Worm (Caenorhabditis elegans) whole organism, L1 larva: ENCODE measurements around the gene Y53C12A.8.

Experiments
- ceh-90 ChIP-seq: sonication (generic microtip); optimal IDR thresholded peaks from 2 replicates; lab custom pipeline; 2016; ENCODE audit warnings: missing genetic modification characterization, missing compliant biosample characterization
- fkh-10 ChIP-seq: sonication (generic microtip); optimal IDR thresholded peaks from 2 replicates; lab custom pipeline; 2017; ENCODE audit warnings: missing biosample characterization, missing genetic modification reagents, missing genetic modification characterization
- isw-1 ChIP-seq: fragments of 200-800 bp; sonication (Bioruptor generic); IDR thresholded peaks from 2 replicates; pipeline ENCODE4 v1.3.6; 2022; ENCODE audit warnings: missing genetic modification characterization, missing compliant biosample characterization
- nhr-11 ChIP-seq: fragments of 150-350 bp; optimal IDR thresholded peaks from 2 replicates; lab custom pipeline; 2014; ENCODE audit warnings: missing biosample characterization, missing genetic modification characterization
- nhr-20 ChIP-seq: sonication (generic microtip); optimal IDR thresholded peaks from 2 replicates; lab custom pipeline; 2016; ENCODE audit warnings: mild to moderate bottlenecking, missing genetic modification characterization, missing compliant biosample characterization
- nhr-76 ChIP-seq: sonication (generic microtip); optimal IDR thresholded peaks from 2 replicates; lab custom pipeline; 2017; ENCODE audit warnings: missing biosample characterization, missing genetic modification characterization
- nhr-77 ChIP-seq: fragments of 150-350 bp; optimal IDR thresholded peaks from 2 replicates; lab custom pipeline; 2014; ENCODE audit warnings: missing biosample characterization, missing genetic modification characterization
- skn-1 ChIP-seq: fragments of 150-350 bp; optimal IDR thresholded peaks from 2 replicates; lab custom pipeline; 2014; ENCODE audit warnings: missing biosample characterization, missing genetic modification characterization
- snpc-4 ChIP-seq: fragments of 150-350 bp; optimal IDR thresholded peaks from 2 replicates; lab custom pipeline; 2014; ENCODE audit warnings: missing biosample characterization, missing genetic modification characterization
- tbx-2 ChIP-seq: sonication (generic microtip); optimal IDR thresholded peaks from 2 replicates; lab custom pipeline; 2016; ENCODE audit warnings: missing genetic modification characterization, missing compliant biosample characterization
- unc-130 ChIP-seq: fragments of 150-350 bp; optimal IDR thresholded peaks from 2 replicates; lab custom pipeline; 2017; ENCODE audit warnings: missing biosample characterization, missing genetic modification characterization, inconsistent platforms
- ztf-11 ChIP-seq, 2 experiments: sonication (generic microtip); optimal IDR thresholded peaks; 2 replicates each; lab custom pipeline; 2016 to 2017; ENCODE audit warnings: missing genetic modification characterization in 2 of 2, missing biosample characterization in 1 of 2, missing compliant biosample characterization in 1 of 2

DNA sequence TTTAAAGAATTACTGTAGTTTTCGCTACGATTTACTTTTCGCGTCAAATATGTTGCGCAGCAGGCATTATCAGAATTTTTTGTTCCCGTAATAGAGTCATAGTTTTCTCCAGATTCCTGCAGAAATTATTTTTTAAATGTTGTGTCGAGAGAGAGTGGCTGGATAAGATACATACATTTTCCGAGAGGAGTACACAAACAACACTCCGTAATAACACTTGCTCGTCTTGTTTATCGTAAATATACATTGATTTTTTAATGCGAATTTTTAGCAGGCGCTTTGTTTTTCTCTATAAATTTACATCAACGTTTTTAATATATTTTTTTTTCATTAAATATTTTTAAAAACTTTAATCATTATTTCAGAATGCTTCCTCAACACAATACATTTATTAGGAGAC lies 31.3 kb downstream of the Y53C12A.8 start, which contains the start of gene taf-8:
- TF ChIP-seq tbx-2 (tag; lab: Kevin White, UChicago) (peak; percentile 71), unc-130 (tag; lab: Kevin White, UChicago) (peak; percentile 23), ztf-11 (tag; optimal IDR thresholded peaks at IDR 0.05; lab: Kevin White, UChicago) (peak in 1 of 2 experiments; percentile 34), ceh-90 (tag; lab: Kevin White, UChicago) (peak; percentile 16), nhr-20 (tag; lab: Kevin White, UChicago) (peak; percentile 79), fkh-10 (GFP tag; lab: Kevin White, UChicago) (no peak), nhr-76 (tag; lab: Kevin White, UChicago) (no peak), isw-1 (GFP tag; lab: Robert Waterston, UW) (peak; percentile 33), nhr-77 (peak; percentile 22), skn-1 (tag; lab: Kevin White, UChicago) (peak; percentile 13), nhr-11 (tag; lab: Kevin White, UChicago) (peak; percentile 60), snpc-4 (tag; lab: Kevin White, UChicago) (peak; percentile 33)
